Fruit fly (Drosophila melanogaster) Kc167 (cell line): ENCODE results near the gene CG8312.

ENCODE experiments used
- Myc ChIP-seq: fragments of >200 bp; optimal IDR thresholded peaks from 2 replicates; lab custom pipeline; 2017; ENCODE audit warnings: missing external identifiers
- Sin3A ChIP-seq: fragments of >200 bp; optimal IDR thresholded peaks from 2 replicates; lab custom pipeline; 2018; ENCODE audit warnings: missing external identifiers
- h ChIP-seq: fragments of >200 bp; optimal IDR thresholded peaks from 3 replicates; lab custom pipeline; 2018; ENCODE audit warnings: missing external identifiers
- insv ChIP-seq: fragments of >200 bp; optimal IDR thresholded peaks from 3 replicates; lab custom pipeline; 2018; ENCODE audit warnings: missing external identifiers
- psq ChIP-seq: fragments of >200 bp; optimal IDR thresholded peaks from 2 replicates; lab custom pipeline; 2017; ENCODE audit warnings: missing external identifiers
- ttk ChIP-seq: sonication (Bioruptor generic); optimal IDR thresholded peaks from 2 replicates; lab custom pipeline; 2017; ENCODE audit warnings: missing external identifiers

Gene CG8312

DNA sequence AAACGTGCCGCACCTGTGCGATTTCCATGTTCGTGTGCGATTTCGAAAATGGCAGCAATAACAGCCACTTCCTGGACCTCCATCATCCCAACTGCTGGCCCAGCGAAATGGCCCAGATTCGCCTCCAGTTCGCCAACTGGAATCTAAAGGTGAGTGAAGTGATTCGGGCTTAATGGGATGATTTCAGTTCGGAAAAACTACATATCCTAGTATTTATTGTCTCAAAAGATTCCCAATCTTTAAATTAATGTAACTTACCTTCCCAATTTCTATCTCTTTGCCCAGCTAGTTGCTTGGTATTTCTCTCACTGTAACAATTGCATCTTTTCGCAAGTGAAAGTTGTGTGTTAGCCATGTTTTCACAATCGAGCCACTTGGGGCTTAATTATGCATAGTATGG is 9.1 kb upstream of the CG8312 start:
- TF ChIP-seq h (lab: Kevin White, UChicago) (no peak), psq (no peak), Sin3A (lab: Kevin White, UChicago) (no peak), Myc (lab: Kevin White, UChicago) (no peak), ttk (lab: Kevin White, UChicago) (no peak), insv (no peak)

DNA sequence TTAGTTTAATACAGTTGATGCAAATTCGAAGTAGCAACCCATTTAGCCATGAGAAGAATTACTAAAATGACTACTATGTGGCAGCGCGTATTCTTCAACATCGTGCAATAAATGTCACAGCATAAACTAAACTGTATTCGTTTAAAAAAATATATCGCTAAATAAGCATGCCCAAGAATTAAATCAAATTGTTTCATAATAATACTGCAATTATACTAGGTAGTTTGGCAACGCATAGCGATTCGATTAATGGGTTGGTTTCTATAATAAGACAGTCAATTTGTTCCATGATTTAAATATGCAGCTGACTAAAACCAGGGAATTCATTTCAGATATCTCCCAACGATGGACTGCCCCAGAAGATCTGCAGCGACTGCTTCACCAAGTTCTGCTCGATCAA is 8.0 kb upstream of the CG8312 start, which contains the start of gene CG33654:
CG33654 (minus strand) TSS at position 101 of the 400 bp plus-strand sequence.
- no peak for TF ChIP-seq ttk (lab: Kevin White, UChicago)
- TF ChIP-seq psq, result no peak
- TF ChIP-seq Myc (lab: Kevin White, UChicago), result no peak
- no peak for TF ChIP-seq Sin3A (lab: Kevin White, UChicago)
- no peak for TF ChIP-seq insv
- no peak for TF ChIP-seq h (lab: Kevin White, UChicago)

DNA sequence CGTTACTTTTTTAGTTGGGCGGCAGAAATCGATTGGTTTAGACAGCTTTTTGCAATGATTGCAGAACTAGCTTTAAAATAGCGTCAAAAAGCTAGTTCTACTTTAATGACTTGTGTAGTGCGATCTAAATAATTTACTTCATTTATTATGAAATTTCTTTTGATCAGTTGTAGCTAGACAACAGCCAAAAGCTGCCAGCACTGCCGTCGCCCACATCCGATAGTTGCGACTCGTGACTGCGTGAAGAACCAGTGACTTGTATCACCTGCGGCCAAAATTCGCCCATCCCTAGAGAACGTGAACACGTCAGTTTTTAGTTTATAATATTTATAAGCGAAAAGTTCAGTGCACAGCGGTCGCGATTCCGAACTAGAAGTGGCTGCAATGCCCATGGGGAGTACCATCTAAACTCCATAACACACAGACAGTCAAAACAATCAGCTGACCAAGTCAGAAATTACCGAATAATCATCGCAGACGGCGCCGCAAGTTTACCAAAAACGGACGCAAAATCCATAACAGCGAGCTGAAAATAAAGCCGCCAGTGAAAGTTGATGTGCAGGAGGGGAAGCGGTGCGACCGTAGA is 4.4 kb upstream of the CG8312 start, which contains the start of gene P58IPK:
P58IPK (plus strand) TSS at position 280 of the 586 bp plus-strand sequence.
- TF ChIP-seq Myc (lab: Kevin White, UChicago) (no peak), insv (no peak), h (lab: Kevin White, UChicago) (no peak), Sin3A (lab: Kevin White, UChicago) (no peak), ttk (lab: Kevin White, UChicago) (no peak), psq (no peak)

DNA sequence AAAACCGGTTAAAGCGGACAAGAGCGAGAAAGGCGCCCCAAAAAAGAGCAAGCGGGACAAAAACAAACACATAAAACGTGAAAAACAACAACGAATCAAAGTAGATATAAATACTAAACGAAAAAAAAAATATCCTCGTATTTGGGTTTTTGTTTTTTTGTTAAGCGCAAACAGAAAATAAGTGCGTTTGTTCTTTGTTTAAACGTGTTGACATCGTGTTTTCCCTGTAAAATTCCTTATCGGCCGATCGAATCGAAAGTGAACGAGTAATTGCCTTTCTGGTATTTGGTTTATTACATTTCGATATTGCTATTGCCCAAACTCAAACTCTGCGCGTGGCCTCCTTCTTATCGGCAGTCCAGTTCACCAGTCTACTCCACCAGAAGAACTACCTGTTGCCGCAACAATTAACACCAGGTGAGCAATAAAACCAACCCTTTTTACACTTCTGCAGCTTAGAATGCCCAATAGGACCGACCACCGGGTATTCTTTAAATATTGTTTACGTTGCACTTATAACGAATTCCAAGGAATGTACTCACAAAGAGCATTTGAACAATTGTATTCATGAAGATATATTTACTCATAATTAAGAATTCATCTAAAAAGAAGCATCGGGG is 770 bp downstream of the CG8312 start:
- TF ChIP-seq h (lab: Kevin White, UChicago), result no peak
- no peak for TF ChIP-seq Myc (lab: Kevin White, UChicago)

DNA sequence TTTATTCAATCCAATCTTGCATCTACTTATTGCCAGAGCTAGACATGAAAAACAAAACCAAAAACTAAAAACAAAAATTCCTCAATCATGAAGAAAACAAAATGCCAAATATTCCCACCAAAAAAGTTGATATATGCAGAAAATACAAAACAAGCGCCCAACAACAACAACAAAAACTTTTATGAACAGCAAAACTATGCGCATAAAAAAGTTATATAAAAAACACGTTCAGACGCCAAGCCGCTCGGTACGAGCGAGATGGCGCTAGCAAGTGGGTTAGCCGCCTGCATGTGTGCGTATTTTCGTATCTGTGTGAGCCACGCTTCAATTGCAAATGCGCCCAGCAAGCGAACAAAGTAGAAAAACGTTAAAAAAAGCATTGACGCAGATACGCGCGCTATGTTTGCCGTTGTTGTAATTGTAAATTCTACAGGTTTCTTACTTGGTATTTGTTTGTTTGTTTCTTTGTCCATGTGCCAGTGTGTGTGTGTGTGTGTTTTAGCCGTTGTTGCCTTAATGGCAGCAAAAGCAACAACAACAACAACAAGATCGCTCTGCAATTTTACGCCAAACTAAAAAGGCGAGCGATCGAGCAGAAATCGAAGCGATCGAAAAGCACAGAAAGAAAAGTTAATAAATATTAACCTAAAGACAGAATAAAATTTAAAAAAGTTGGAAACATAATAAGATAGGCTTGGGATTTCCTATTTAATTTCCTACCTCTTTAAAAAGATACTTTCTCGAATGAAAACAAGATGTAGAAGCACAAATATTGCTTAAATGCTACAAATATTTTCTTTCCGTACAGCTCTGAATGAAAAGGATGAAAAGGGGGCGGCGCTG is 2.5 kb downstream of the CG8312 start:
- TF ChIP-seq insv (no peak), h (lab: Kevin White, UChicago) (no peak), Sin3A (lab: Kevin White, UChicago) (no peak), psq (no peak), Myc (lab: Kevin White, UChicago) (no peak), ttk (lab: Kevin White, UChicago) (no peak)

DNA sequence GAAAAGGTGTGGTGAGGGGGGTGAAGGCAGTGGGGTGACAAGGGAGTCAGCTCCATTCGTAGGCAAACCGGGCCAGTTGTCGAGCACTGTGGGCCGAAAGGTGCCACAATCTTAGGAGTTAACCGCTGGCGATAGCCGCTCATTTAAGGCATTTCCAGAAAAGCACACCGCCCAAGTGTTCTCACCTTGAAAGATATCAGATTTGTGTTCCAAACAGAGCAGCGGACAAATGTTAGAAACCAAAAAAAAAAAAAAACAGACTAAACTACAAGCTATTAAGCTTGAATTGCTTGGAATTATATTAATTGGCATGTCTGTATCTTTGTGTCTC is 3.1 kb downstream of the CG8312 start:
- TF ChIP-seq insv, result no peak
- no peak for TF ChIP-seq Myc (lab: Kevin White, UChicago)
- TF ChIP-seq psq, result no peak
- no peak for TF ChIP-seq ttk (lab: Kevin White, UChicago)
- no peak for TF ChIP-seq Sin3A (lab: Kevin White, UChicago)
- TF ChIP-seq h (lab: Kevin White, UChicago), result no peak

DNA sequence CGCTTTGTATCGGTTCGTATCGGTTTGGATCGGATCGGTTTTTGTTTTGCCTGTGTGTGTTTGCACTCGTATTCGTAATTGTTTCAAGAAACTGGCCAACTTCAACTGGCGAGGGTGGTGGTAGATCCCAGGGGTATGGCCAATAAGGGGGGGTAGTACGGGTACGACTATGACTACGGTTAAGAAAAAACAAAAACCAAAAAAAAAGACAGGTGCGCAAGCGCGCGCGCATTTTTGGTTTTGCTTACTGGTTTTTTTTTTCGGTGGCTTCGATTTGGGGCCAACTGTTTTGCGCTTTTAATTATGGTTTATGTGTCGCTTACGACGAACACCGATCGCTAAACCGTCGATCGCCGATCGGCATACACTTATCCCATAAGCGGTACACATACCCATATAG is 3.7 kb downstream of the CG8312 start:
- TF ChIP-seq h (lab: Kevin White, UChicago), result no peak
- no peak for TF ChIP-seq Myc (lab: Kevin White, UChicago)
- TF ChIP-seq Sin3A (lab: Kevin White, UChicago), result no peak
- TF ChIP-seq insv, result no peak
- no peak for TF ChIP-seq ttk (lab: Kevin White, UChicago)
- TF ChIP-seq psq, result no peak

DNA sequence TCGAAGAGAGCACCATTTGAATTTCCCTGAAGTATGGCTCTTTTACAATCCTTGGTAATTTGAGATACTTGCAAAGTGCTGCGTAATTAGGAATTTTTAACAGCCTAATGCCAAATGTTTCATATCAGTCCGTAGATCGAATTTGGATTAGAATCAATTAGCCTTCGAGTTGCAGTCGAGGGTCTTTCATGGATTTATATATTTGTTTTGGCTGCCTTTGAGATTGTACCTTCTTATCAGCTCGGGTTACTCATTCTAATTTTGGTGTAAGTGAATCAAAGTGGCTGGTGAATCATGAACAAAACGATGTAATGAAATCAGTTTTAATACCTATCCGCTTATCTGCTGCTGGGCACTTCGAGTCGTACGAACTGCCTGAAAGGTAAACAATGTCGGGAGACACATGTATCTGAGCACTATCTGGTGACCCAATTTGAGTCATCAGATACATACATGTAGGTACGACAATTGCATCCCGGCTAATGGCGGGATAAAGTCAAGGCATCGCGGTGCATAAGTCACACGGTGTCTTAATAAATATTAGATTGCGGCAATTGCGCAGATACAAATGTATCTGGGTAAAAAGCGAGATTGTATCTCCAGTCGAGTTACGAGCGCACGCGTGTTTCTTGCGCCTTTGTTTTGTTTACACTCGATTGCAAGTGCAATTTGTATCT is 4.7 kb downstream of the CG8312 start:
- TF ChIP-seq ttk (lab: Kevin White, UChicago), result no peak
- no peak for TF ChIP-seq Sin3A (lab: Kevin White, UChicago)

DNA sequence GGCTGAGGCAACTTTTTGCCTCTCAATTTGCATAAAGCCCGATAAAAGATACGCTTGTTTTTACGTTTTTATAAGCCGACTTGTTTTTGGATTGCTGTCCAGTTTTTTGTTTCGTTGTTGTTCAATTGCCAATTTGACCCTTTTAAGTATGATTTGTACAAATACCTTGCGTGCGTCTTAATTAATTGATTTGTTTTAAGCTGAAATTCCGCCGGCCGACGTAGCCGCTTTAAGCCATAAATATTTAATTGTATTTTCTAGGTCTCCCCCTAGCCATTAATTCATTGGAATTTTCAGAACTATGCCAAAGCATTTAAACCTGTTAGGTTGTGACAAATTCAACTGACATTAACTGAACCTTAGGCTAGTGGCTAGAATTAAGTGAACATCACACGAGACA is 5.5 kb downstream of the CG8312 start:
- no peak for TF ChIP-seq insv
- no peak for TF ChIP-seq psq
- TF ChIP-seq Sin3A (lab: Kevin White, UChicago), result no peak
- TF ChIP-seq ttk (lab: Kevin White, UChicago), result no peak

DNA sequence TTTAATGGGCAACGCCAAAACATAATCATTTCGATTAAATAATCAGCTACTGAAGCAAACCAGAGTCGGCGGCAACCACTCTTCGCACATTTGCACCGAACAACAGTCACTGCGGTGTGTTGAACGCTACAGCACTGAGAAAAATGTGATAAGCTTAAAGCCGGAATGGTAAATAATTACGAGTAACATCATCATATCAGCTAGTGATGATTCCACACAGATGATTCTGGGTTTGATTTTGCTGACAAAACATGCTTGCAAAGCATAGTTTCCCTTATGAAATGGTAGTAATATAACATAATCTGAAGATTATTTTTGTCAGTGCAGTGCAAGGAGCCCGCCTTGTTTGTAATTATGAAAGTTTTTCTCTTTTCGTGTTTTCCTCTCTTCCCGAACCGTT is 7.0 kb downstream of the CG8312 start:
- TF ChIP-seq Myc (lab: Kevin White, UChicago) (no peak), h (lab: Kevin White, UChicago) (no peak), insv (no peak), Sin3A (lab: Kevin White, UChicago) (no peak), ttk (lab: Kevin White, UChicago) (no peak), psq (no peak)

DNA sequence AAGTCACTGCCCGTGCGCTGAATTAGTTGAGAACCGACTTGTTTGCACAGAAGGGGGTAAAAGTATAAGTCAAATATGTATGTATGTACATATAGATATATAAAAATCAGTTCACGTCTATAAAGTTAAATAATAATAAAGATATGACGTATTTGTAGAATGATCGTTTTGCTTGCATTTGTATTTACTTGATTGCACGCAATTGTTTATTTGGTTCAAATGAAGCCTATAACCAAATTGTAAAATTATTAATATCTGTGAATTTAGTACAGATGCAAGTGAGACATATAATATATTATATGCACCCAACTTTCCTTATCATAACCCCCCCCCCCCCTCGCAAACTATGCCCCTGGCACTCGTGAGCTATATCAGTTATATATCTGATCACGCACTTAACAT is 9.4 kb downstream of the CG8312 start:
- no peak for TF ChIP-seq h (lab: Kevin White, UChicago)
- no peak for TF ChIP-seq Sin3A (lab: Kevin White, UChicago)
- TF ChIP-seq psq, result no peak
- TF ChIP-seq insv, result no peak
- TF ChIP-seq ttk (lab: Kevin White, UChicago), result no peak
- no peak for TF ChIP-seq Myc (lab: Kevin White, UChicago)

DNA sequence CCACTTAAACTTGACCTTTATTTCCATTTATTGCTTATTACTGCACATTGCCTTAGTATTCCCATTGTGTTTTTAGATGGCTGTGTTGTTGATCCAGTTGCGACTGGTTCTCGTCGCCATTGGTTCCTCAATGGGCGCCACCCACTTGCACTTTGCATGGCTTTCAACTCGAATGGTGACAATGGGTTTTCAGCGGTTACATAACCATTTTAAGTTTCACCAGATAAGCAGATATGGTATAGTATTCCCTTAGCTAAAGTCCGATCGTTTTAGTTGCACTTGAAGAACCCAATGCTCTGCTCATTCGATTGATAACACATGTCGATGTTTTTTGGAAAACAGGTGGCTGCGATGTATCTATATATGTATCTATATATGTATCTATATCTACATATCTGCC is 10.8 kb downstream of the CG8312 start:
- TF ChIP-seq Myc (lab: Kevin White, UChicago), result no peak
- no peak for TF ChIP-seq h (lab: Kevin White, UChicago)
- TF ChIP-seq ttk (lab: Kevin White, UChicago), result no peak
- TF ChIP-seq Sin3A (lab: Kevin White, UChicago), result no peak
- no peak for TF ChIP-seq psq
- no peak for TF ChIP-seq insv
